Worm (Caenorhabditis elegans): ENCODE measurements around the gene C33B4.2.

Gene C33B4.2

ce11 chrII:11371981-11372380 is at the start of gene C33B4.2:
Gene C33B4.2 (minus strand): TSS chrII:11372145.
- no peak for TF ChIP-seq egl-27 (tag; optimal IDR thresholded peaks at IDR 0.05)
- TF ChIP-seq nhr-21 (tag; optimal IDR thresholded peaks at IDR 0.05) = peak; percentile 46

ce11 chrII:11418476-11418875 is 46.5 kb upstream of the C33B4.2 start:
- TF ChIP-seq sma-3 (GFP tag; optimal IDR thresholded peaks at IDR 0.05) = no peak
- no peak for TF ChIP-seq unc-39 (tag; optimal IDR thresholded peaks at IDR 0.05)
- no peak for TF ChIP-seq dmd-4 (tag; optimal IDR thresholded peaks at IDR 0.05)
- TF ChIP-seq ZK546.5 (tag; optimal IDR thresholded peaks at IDR 0.05) = no peak
- TF ChIP-seq lin-39 (tag; optimal IDR thresholded peaks at IDR 0.05) = no peak
- peak; percentile 80 for TF ChIP-seq fos-1 (tag; optimal IDR thresholded peaks at IDR 0.05)
- TF ChIP-seq elt-1 (tag; optimal IDR thresholded peaks at IDR 0.05) = no peak
- no peak for TF ChIP-seq aly-2 (tag; optimal IDR thresholded peaks at IDR 0.05)
- no peak for TF ChIP-seq blmp-1 (tag; optimal IDR thresholded peaks at IDR 0.05; ENCODE audit: insufficient read depth)

ce11 chrII:11417999-11418398 is 46.1 kb upstream of the C33B4.2 start, which contains the start of gene C05D12.2:
Gene C05D12.2 (plus strand): TSS chrII:11418299.
- TF ChIP-seq zag-1 (tag; optimal IDR thresholded peaks at IDR 0.05) (no peak), lsy-2 (tag; optimal IDR thresholded peaks at IDR 0.05) (no peak)

ce11 chrII:11415672-11416071 is 43.7 kb upstream of the C33B4.2 start, which contains the start of gene C05D12.1:
Gene C05D12.1 (minus strand): TSS chrII:11415772.
- TF ChIP-seq unc-62 (GFP tag; optimal IDR thresholded peaks at IDR 0.05) (no peak), aly-2 (tag; optimal IDR thresholded peaks at IDR 0.05) (no peak), R02D3.7 (tag; optimal IDR thresholded peaks at IDR 0.05) (no peak), zag-1 (tag; optimal IDR thresholded peaks at IDR 0.05) (no peak), Y55F3AM.14 (GFP tag; optimal IDR thresholded peaks at IDR 0.05) (no peak), lsy-2 (tag; optimal IDR thresholded peaks at IDR 0.05) (no peak)

- TF ChIP-seq ama-1 (optimal IDR thresholded peaks at IDR 0.05) (no peak), sma-9 (GFP tag; optimal IDR thresholded peaks at IDR 0.05) (no peak), sma-9 (tag; optimal IDR thresholded peaks at IDR 0.05) (no peak), peb-1 (tag; optimal IDR thresholded peaks at IDR 0.05) (no peak), lsy-2 (tag; optimal IDR thresholded peaks at IDR 0.05) (no peak), ztf-4 (tag; optimal IDR thresholded peaks at IDR 0.05) (no peak), unc-39 (tag; optimal IDR thresholded peaks at IDR 0.05) (no peak), sem-4 (tag; optimal IDR thresholded peaks at IDR 0.05) (no peak), nhr-23 (tag; optimal IDR thresholded peaks at IDR 0.05) (no peak), F13H6.1 (tag; optimal IDR thresholded peaks at IDR 0.05) (no peak), gmeb-1 (tag; optimal IDR thresholded peaks at IDR 0.05) (no peak), nhr-129 (tag; optimal IDR thresholded peaks at IDR 0.05) (no peak), R02D3.7 (tag; optimal IDR thresholded peaks at IDR 0.05) (no peak), sma-3 (GFP tag; optimal IDR thresholded peaks at IDR 0.05) (no peak), mbf-1 (tag; optimal IDR thresholded peaks at IDR 0.05) (no peak)
Measured at ce11 chrII:11409678-11410133, 37.8 kb upstream of the C33B4.2 start, which contains the start of gene C05D12.7. Gene C05D12.7 (plus strand): TSS chrII:11410083.

- TF ChIP-seq nhr-129 (tag; optimal IDR thresholded peaks at IDR 0.05) = peak; percentile 7
- TF ChIP-seq snpc-4 (tag; optimal IDR thresholded peaks at IDR 0.05) = no peak
- no peak for TF ChIP-seq crh-2 (tag; optimal IDR thresholded peaks at IDR 0.05)
- no peak for TF ChIP-seq ztf-1 (GFP tag; conservative IDR thresholded peaks at IDR 0.05)
Measured at ce11 chrII:11400386-11400785, 28.4 kb upstream of the C33B4.2 start.

ce11 chrII:11398787-11399186 is 26.8 kb upstream of the C33B4.2 start:
- TF ChIP-seq aly-2 (tag; optimal IDR thresholded peaks at IDR 0.05) = no peak
- no peak for TF ChIP-seq sma-3 (GFP tag; optimal IDR thresholded peaks at IDR 0.05)
- no peak for TF ChIP-seq Y55F3AM.14 (GFP tag; optimal IDR thresholded peaks at IDR 0.05)
- no peak for TF ChIP-seq crh-2 (tag; optimal IDR thresholded peaks at IDR 0.05)
- TF ChIP-seq sma-9 (GFP tag; optimal IDR thresholded peaks at IDR 0.05) = no peak
- no peak for TF ChIP-seq sma-9 (tag; optimal IDR thresholded peaks at IDR 0.05)

All from whole organism, L2 larva.